Worm (Caenorhabditis elegans): ENCODE measurements around the gene Y25C1A.7.

ce11 chrII:3108101-3108500 is 37.2 kb upstream of the Y25C1A.7 start:
- no peak for TF ChIP-seq unc-62 (GFP tag; optimal IDR thresholded peaks at IDR 0.05)
- TF ChIP-seq lin-13 (tag; optimal IDR thresholded peaks at IDR 0.05): no peak
- TF ChIP-seq nhr-237 (tag; optimal IDR thresholded peaks at IDR 0.05): no peak
- TF ChIP-seq blmp-1 (tag; optimal IDR thresholded peaks at IDR 0.05): no peak
- no peak for TF ChIP-seq snpc-4 (tag; optimal IDR thresholded peaks at IDR 0.05)
- TF ChIP-seq nhr-12 (tag; optimal IDR thresholded peaks at IDR 0.05): no peak
- no peak for TF ChIP-seq lsy-2 (tag; optimal IDR thresholded peaks at IDR 0.05)
- TF ChIP-seq lin-32 (GFP tag; optimal IDR thresholded peaks at IDR 0.05): no peak
- no peak for TF ChIP-seq elt-1 (tag; optimal IDR thresholded peaks at IDR 0.05; ENCODE audit: borderline replicate concordance, insufficient read depth)
- no peak for TF ChIP-seq ces-1 (GFP tag; optimal IDR thresholded peaks at IDR 0.05)

All from whole organism, mixed stage, embryonic.